Fruit fly (Drosophila melanogaster) whole organism, embryonic: Measurements from ENCODE around the gene CG14440.

Experiments used
- BEAF-32 ChIP-seq: fragments of 200-800 bp; sonication (Bioruptor generic); optimal IDR thresholded peaks from 3 replicates; lab custom pipeline; 2017; ENCODE audit warnings: missing biosample characterization, missing genetic modification characterization, mild to moderate bottlenecking, moderate library complexity, missing genetic modification reagents
- Bgb ChIP-seq: fragments of 200-800 bp; sonication (Bioruptor generic); IDR thresholded peaks from 2 replicates; pipeline ENCODE4 v1.3.6; 2022; ENCODE audit warnings: missing biosample characterization, missing genetic modification characterization; ENCODE audit not compliant: partially characterized antibody
- CG10274 ChIP-seq: fragments of 200-800 bp; sonication (Bioruptor generic); optimal IDR thresholded peaks from 3 replicates; lab custom pipeline; 2017; ENCODE audit warnings: missing biosample characterization, mild to moderate bottlenecking, missing genetic modification characterization
- CG11504 ChIP-seq: fragments of 200-800 bp; sonication (Bioruptor generic); optimal IDR thresholded peaks from 3 replicates; lab custom pipeline; 2019; ENCODE audit warnings: missing biosample characterization, mild to moderate bottlenecking, missing genetic modification characterization, moderate library complexity
- CG11723 ChIP-seq: fragments of 200-800 bp; sonication (Bioruptor generic); optimal IDR thresholded peaks from 2 replicates; lab custom pipeline; 2017; ENCODE audit warnings: missing biosample characterization, mild to moderate bottlenecking, missing genetic modification characterization
- CG12155 ChIP-seq: fragments of 200-800 bp; sonication (Bioruptor generic); optimal IDR thresholded peaks from 3 replicates; lab custom pipeline; 2016; ENCODE audit warnings: missing biosample characterization, missing genetic modification characterization
- CG12942 ChIP-seq: fragments of 200-800 bp; sonication (Bioruptor generic); optimal IDR thresholded peaks from 3 replicates; lab custom pipeline; 2016; ENCODE audit warnings: missing biosample characterization, missing genetic modification characterization
- CG13123 ChIP-seq: fragments of 200-800 bp; sonication (Bioruptor generic); optimal IDR thresholded peaks from 2 replicates; lab custom pipeline; 2016; ENCODE audit warnings: missing biosample characterization, missing genetic modification characterization
- CG13424 ChIP-seq: fragments of 200-800 bp; sonication (Bioruptor generic); optimal IDR thresholded peaks from 2 replicates; lab custom pipeline; 2019; ENCODE audit warnings: missing biosample characterization, mild to moderate bottlenecking, missing genetic modification characterization, moderate library complexity
- CG13624 ChIP-seq: fragments of 200-800 bp; sonication (Bioruptor generic); optimal IDR thresholded peaks from 2 replicates; lab custom pipeline; 2016; ENCODE audit warnings: missing biosample characterization, missing genetic modification characterization
- CG15011 ChIP-seq: fragments of 200-800 bp; sonication (Bioruptor generic); optimal IDR thresholded peaks from 3 replicates; lab custom pipeline; 2018; ENCODE audit warnings: missing biosample characterization, mild to moderate bottlenecking, missing genetic modification characterization
- CG15073 ChIP-seq: fragments of 200-800 bp; sonication (Bioruptor generic); optimal IDR thresholded peaks from 2 replicates; lab custom pipeline; 2016; ENCODE audit warnings: missing biosample characterization, missing genetic modification characterization
- CG15514 ChIP-seq: fragments of 200-800 bp; sonication (Bioruptor generic); optimal IDR thresholded peaks from 3 replicates; lab custom pipeline; 2017; ENCODE audit warnings: missing biosample characterization, missing genetic modification characterization, mild to moderate bottlenecking, moderate library complexity, missing genetic modification reagents
- CG16813 ChIP-seq: fragments of 200-800 bp; sonication (Bioruptor generic); IDR thresholded peaks from 3 replicates; pipeline ENCODE4 v1.3.6; 2022; ENCODE audit warnings: missing biosample characterization, missing genetic modification characterization; ENCODE audit not compliant: partially characterized antibody
- CG17359 ChIP-seq: fragments of 200-800 bp; sonication (Bioruptor generic); optimal IDR thresholded peaks from 3 replicates; lab custom pipeline; 2018; ENCODE audit warnings: missing biosample characterization, mild to moderate bottlenecking, missing genetic modification characterization, moderate library complexity
- CG17385 ChIP-seq: fragments of 200-800 bp; sonication (Bioruptor generic); optimal IDR thresholded peaks from 3 replicates; lab custom pipeline; 2018; ENCODE audit warnings: missing biosample characterization, mild to moderate bottlenecking, missing genetic modification characterization
- CG18262 ChIP-seq: fragments of 200-800 bp; optimal IDR thresholded peaks from 3 replicates; lab custom pipeline; 2019; ENCODE audit warnings: missing biosample characterization, mild to moderate bottlenecking, missing genetic modification characterization, moderate library complexity
- CG2129 ChIP-seq: fragments of 200-800 bp; sonication (Bioruptor generic); IDR thresholded peaks from 2 replicates; pipeline ENCODE4 v1.3.6; 2022; ENCODE audit warnings: missing biosample characterization, missing genetic modification characterization; ENCODE audit not compliant: partially characterized antibody
- CG2712 ChIP-seq: fragments of 200-800 bp; optimal IDR thresholded peaks from 3 replicates; lab custom pipeline; 2019; ENCODE audit warnings: missing biosample characterization, mild to moderate bottlenecking, missing genetic modification characterization, moderate library complexity
- CG31224 ChIP-seq: fragments of 200-800 bp; sonication (Bioruptor generic); IDR thresholded peaks from 2 replicates; pipeline ENCODE4 v1.3.6; 2022; ENCODE audit warnings: missing biosample characterization, missing genetic modification characterization
- CG5180 ChIP-seq: fragments of 200-800 bp; sonication (Bioruptor generic); optimal IDR thresholded peaks from 3 replicates; lab custom pipeline; 2017; ENCODE audit warnings: missing biosample characterization, missing genetic modification characterization, mild to moderate bottlenecking, moderate library complexity, missing genetic modification reagents
- CG8924 ChIP-seq: fragments of 200-800 bp; optimal IDR thresholded peaks from 3 replicates; lab custom pipeline; 2019; ENCODE audit warnings: missing biosample characterization, mild to moderate bottlenecking, missing genetic modification characterization, moderate library complexity
- CHES-1-like ChIP-seq: fragments of 200-800 bp; sonication (Bioruptor generic); optimal IDR thresholded peaks from 2 replicates; lab custom pipeline; 2016; ENCODE audit warnings: missing biosample characterization, missing genetic modification characterization
- Dfd ChIP-seq, 2 experiments: fragments of >200 bp; optimal IDR thresholded peaks; 2 replicates each; lab custom pipeline; 2017; ENCODE audit warnings: missing biosample characterization in 2 of 2, missing genetic modification characterization in 2 of 2
- Drgx ChIP-seq: fragments of 200-800 bp; sonication (Bioruptor generic); IDR thresholded peaks from 2 replicates; pipeline ENCODE4 v1.3.6; 2022; ENCODE audit warnings: missing biosample characterization, missing genetic modification characterization
- HLH4C ChIP-seq: fragments of 200-800 bp; sonication (Bioruptor generic); IDR thresholded peaks from 3 replicates; pipeline ENCODE4 v1.3.6; 2022; ENCODE audit warnings: missing biosample characterization, missing genetic modification characterization; ENCODE audit not compliant: partially characterized antibody
- Hmr ChIP-seq: fragments of 200-800 bp; sonication (Bioruptor generic); optimal IDR thresholded peaks from 3 replicates; lab custom pipeline; 2017; ENCODE audit warnings: mild to moderate bottlenecking, missing biosample characterization, missing genetic modification reagents, missing genetic modification characterization
- Kr ChIP-seq: fragments of 200-800 bp; sonication (Bioruptor generic); optimal IDR thresholded peaks from 2 replicates; lab custom pipeline; 2017; ENCODE audit warnings: missing biosample characterization, mild to moderate bottlenecking, missing genetic modification characterization
- Lim3 ChIP-seq: fragments of 200-800 bp; sonication (Bioruptor generic); IDR thresholded peaks from 2 replicates; pipeline ENCODE4 v1.3.6; 2022; ENCODE audit warnings: missing biosample characterization, missing genetic modification characterization
- NC2α ChIP-seq: fragments of 200-800 bp; sonication (Bioruptor generic); optimal IDR thresholded peaks from 2 replicates; lab custom pipeline; 2016; ENCODE audit warnings: missing biosample characterization, missing genetic modification characterization
- Poxn ChIP-seq: fragments of 200-800 bp; sonication (Bioruptor generic); IDR thresholded peaks from 2 replicates; pipeline ENCODE4 v1.3.6; 2022; ENCODE audit warnings: missing biosample characterization, missing genetic modification characterization
- Sry-δ ChIP-seq: fragments of 200-800 bp; sonication (Bioruptor generic); optimal IDR thresholded peaks from 2 replicates; lab custom pipeline; 2016; ENCODE audit warnings: missing biosample characterization, missing genetic modification characterization
- Xbp1 ChIP-seq: fragments of 200-800 bp; sonication (Bioruptor generic); optimal IDR thresholded peaks from 3 replicates; lab custom pipeline; 2016; ENCODE audit warnings: missing biosample characterization, mild to moderate bottlenecking, missing genetic modification characterization
- bbx ChIP-seq: fragments of 200-800 bp; sonication (Bioruptor generic); IDR thresholded peaks from 2 replicates; pipeline ENCODE4 v1.3.6; 2022; ENCODE audit warnings: missing biosample characterization, missing genetic modification characterization; ENCODE audit not compliant: partially characterized antibody
- bigmax ChIP-seq: fragments of 200-800 bp; sonication (Bioruptor generic); optimal IDR thresholded peaks from 2 replicates; lab custom pipeline; 2018; ENCODE audit warnings: missing biosample characterization, mild to moderate bottlenecking, missing genetic modification characterization
- br ChIP-seq: fragments of >200 bp; optimal IDR thresholded peaks from 2 replicates; lab custom pipeline; 2017
- chinmo ChIP-seq: fragments of 200-800 bp; sonication (Bioruptor generic); IDR thresholded peaks from 4 replicates; pipeline ENCODE4 v1.3.6; 2022; ENCODE audit warnings: missing biosample characterization, missing genetic modification characterization; ENCODE audit not compliant: partially characterized antibody
- ems ChIP-seq: fragments of 200-800 bp; sonication (Bioruptor generic); optimal IDR thresholded peaks from 3 replicates; lab custom pipeline; 2016; ENCODE audit warnings: missing biosample characterization, missing genetic modification characterization
- gt ChIP-seq: fragments of 200-800 bp; sonication (Bioruptor generic); IDR thresholded peaks from 2 replicates; pipeline ENCODE4 v1.3.6; 2022; ENCODE audit warnings: missing biosample characterization, missing genetic modification characterization
- ham ChIP-seq: fragments of 200-800 bp; sonication (Bioruptor generic); IDR thresholded peaks from 2 replicates; pipeline ENCODE4 v1.3.6; 2022; ENCODE audit warnings: missing biosample characterization, missing genetic modification characterization
- lov ChIP-seq, 2 experiments: fragments of 200-800 bp in 1 of 2; fragments of >200 bp in 1 of 2; sonication (Bioruptor generic) in 1 of 2; IDR thresholded peaks in 1 of 2; optimal IDR thresholded peaks in 1 of 2; 2 replicates in 1 of 2; 3 replicates in 1 of 2; pipeline versions ENCODE4 v1.3.6 to Lab custom; 2017 to 2022; ENCODE audit warnings: missing biosample characterization in 1 of 2, missing genetic modification characterization in 1 of 2
- phol ChIP-seq: fragments of 200-800 bp; sonication (Bioruptor generic); optimal IDR thresholded peaks from 3 replicates; lab custom pipeline; 2018; ENCODE audit warnings: missing biosample characterization, mild to moderate bottlenecking, missing genetic modification characterization, moderate library complexity
- trem ChIP-seq: fragments of 200-800 bp; optimal IDR thresholded peaks from 3 replicates; lab custom pipeline; 2019; ENCODE audit warnings: missing biosample characterization, mild to moderate bottlenecking, missing genetic modification characterization, moderate library complexity
- vvl ChIP-seq: fragments of 200-800 bp; sonication (Bioruptor generic); IDR thresholded peaks from 2 replicates; pipeline ENCODE4 v1.3.6; 2022; ENCODE audit warnings: missing biosample characterization, missing genetic modification characterization
- wdn ChIP-seq: fragments of 200-800 bp; sonication (Bioruptor generic); IDR thresholded peaks from 2 replicates; pipeline ENCODE4 v1.3.6; 2022; ENCODE audit warnings: missing biosample characterization, missing genetic modification characterization

The CG14440 gene

dm6 chrX:6677826-6678489 is 20.4 kb downstream of the CG14440 start, which contains the start of gene Fum1 (continued):
- TF ChIP-seq CG11504 (tag; lab: Kevin White, UChicago) (no peak), CG17359 (tag; lab: Kevin White, UChicago) (no peak)

DNA sequence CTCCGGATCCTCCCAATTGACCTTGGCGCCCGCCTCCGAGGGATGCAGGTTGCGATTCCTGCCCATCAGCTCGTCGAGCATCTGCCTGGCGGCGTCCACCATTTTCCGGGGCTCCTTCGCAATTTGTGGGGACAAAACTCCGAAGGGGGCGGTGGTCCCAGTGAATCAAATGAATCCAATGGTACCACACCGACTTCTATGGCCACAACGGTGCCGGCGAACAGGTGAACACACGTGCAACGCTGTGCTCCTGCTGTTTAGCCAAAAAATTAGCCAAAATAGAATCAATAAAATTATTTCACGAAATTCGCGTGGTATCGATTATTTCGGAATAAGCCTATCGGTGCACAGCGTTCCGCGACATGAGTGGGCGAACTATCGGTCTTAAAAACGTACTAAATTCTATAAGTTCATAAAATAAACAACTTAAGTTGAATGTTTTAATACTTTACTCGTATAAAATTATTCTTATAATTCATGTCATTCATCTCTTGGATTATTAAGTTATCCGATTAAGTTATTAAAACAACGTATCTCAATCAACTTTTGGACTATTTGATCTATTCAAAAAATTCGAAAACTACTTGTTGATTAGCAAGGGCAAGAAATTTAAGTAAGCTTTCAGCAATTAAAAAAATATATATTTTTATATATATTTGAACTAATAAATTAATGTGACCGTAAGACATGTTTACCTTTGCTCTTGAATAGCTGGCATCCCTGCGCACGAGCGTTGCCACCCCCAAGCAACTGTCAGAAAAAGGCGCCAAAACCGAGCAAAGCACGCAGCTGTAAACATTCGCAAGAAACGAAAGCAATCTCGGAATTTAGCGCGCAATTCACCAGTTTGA is 24.5 kb downstream of the CG14440 start, which contains the start of the genes CG3198 and Mcm6:
Gene CG3198 (minus strand): TSS at position 337 of the 851 bp plus-strand sequence.
Gene Mcm6 (plus strand): TSS at position 751 of the 851 bp plus-strand sequence.
- peak; percentile 3 for TF ChIP-seq CG18262 (tag; lab: Kevin White, UChicago)
- no peak for TF ChIP-seq Lim3 (GFP tag; lab: Robert Waterston, UW)
- peak; percentile 5 for TF ChIP-seq CG17385 (GFP tag; lab: Kevin White, UChicago)
- TF ChIP-seq Kr (GFP tag; lab: Kevin White, UChicago): no peak
- TF ChIP-seq BEAF-32: peak; percentile 67
- TF ChIP-seq CG13624 (GFP tag; lab: Kevin White, UChicago): no peak
- TF ChIP-seq HLH4C (GFP tag; lab: Robert Waterston, UW): peak; percentile 76
- no peak for TF ChIP-seq CG5180 (GFP tag; lab: Kevin White, UChicago)
- TF ChIP-seq wdn (GFP tag; lab: Robert Waterston, UW): no peak
- no peak for TF ChIP-seq CG12942 (GFP tag; lab: Kevin White, UChicago)
- TF ChIP-seq CG31224 (GFP tag; lab: Robert Waterston, UW): no peak
- TF ChIP-seq CG2712: peak; percentile 18
- TF ChIP-seq vvl (GFP tag; lab: Robert Waterston, UW): no peak
- no peak for TF ChIP-seq CHES-1-like (GFP tag; lab: Kevin White, UChicago)
- no peak for TF ChIP-seq bigmax (GFP tag; lab: Kevin White, UChicago)
- peak; percentile 61 for TF ChIP-seq bbx
- no peak for TF ChIP-seq CG10274
- no peak for TF ChIP-seq CG11723 (GFP tag; lab: Kevin White, UChicago)
- TF ChIP-seq chinmo (GFP tag; lab: Robert Waterston, UW): 0 out of 4 replicates have a peak, but pooled peaks have one; percentile 54
- TF ChIP-seq Bgb: peak; percentile 52; the same call in 1 of the 2 replicates
- peak; percentile 29; the same call in 1 of the 2 replicates for TF ChIP-seq CG2129 (GFP tag; lab: Robert Waterston, UW)
- no peak for TF ChIP-seq CG13123 (GFP tag; lab: Kevin White, UChicago)
- TF ChIP-seq CG13424 (tag; lab: Kevin White, UChicago): peak; percentile 7
- peak; percentile 15 for TF ChIP-seq Sry-δ (GFP tag; lab: Kevin White, UChicago)
- no peak for TF ChIP-seq CG8924 (tag; lab: Kevin White, UChicago)
- TF ChIP-seq CG15011 (GFP tag; lab: Kevin White, UChicago): no peak
- TF ChIP-seq Xbp1 (GFP tag; lab: Kevin White, UChicago): peak; percentile 3
- TF ChIP-seq CG15514 (GFP tag; lab: Kevin White, UChicago): peak; percentile 50
- TF ChIP-seq Poxn (GFP tag; lab: Robert Waterston, UW): no peak
- TF ChIP-seq CG12155: no peak
- no peak for TF ChIP-seq Dfd (GFP tag; optimal IDR thresholded peaks at IDR 0.05; lab: Kevin White, UChicago)
- TF ChIP-seq trem: peak; percentile 29
- no peak for TF ChIP-seq CG15073 (GFP tag; lab: Kevin White, UChicago)
- TF ChIP-seq CG16813 (GFP tag; lab: Robert Waterston, UW): peak; percentile 54
- TF ChIP-seq phol: no peak
- TF ChIP-seq ham (GFP tag; lab: Robert Waterston, UW): no peak
- TF ChIP-seq gt (GFP tag; lab: Robert Waterston, UW): no peak
- no peak for TF ChIP-seq br
- no peak for TF ChIP-seq ems
- no peak for TF ChIP-seq Drgx (GFP tag; lab: Robert Waterston, UW)
- TF ChIP-seq Hmr (GFP tag; lab: Kevin White, UChicago): no peak
- TF ChIP-seq NC2α (GFP tag; lab: Kevin White, UChicago): no peak
- no peak for TF ChIP-seq lov (optimal IDR thresholded peaks at IDR 0.05; lab: Kevin White, UChicago)
- no peak for TF ChIP-seq lov (GFP tag; IDR thresholded peaks at IDR 0.05; lab: Robert Waterston, UW)
